Fruit fly (Drosophila melanogaster): Measurements from ENCODE around the gene RNaseX25.

DNA sequence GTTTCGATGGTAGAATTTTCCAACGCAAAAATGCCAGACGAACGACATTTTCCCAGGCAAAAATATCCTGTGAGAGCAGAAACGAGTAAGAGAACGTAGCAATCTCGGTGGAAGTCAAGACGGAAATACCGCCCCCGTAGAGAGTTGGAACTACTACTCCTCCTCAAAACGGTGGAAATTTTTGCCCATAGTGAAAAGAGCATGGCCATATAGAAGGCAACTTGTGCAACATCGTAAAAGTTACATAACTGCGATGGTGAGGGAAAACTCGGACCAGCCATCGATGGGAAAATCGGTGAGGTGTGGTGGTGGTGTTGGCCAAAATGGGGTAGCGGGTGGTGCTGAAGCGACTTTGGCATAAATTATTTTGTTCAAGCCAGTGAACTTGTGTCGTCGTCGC is 29.5 kb downstream of the RNaseX25 start:
- TF ChIP-seq ftz-f1 (GFP tag; optimal IDR thresholded peaks at IDR 0.05) (no peak), CG2889 (GFP tag; IDR thresholded peaks at IDR 0.05) (no peak), CG10147 (GFP tag; optimal IDR thresholded peaks at IDR 0.05) (no peak), Spps (tag; optimal IDR thresholded peaks at IDR 0.05) (no peak), Pdp1 (GFP tag; optimal IDR thresholded peaks at IDR 0.05) (peak in 1 of 2 experiments; percentile 71), btn (GFP tag; optimal IDR thresholded peaks at IDR 0.05) (no peak), pfk (GFP tag; optimal IDR thresholded peaks at IDR 0.05) (no peak), Ada2b (GFP tag; IDR thresholded peaks at IDR 0.05) (no peak), fd96Cb (tag; optimal IDR thresholded peaks at IDR 0.05) (no peak), Dref (GFP tag; IDR thresholded peaks at IDR 0.05) (no peak), hb (GFP tag; IDR thresholded peaks at IDR 0.05; ENCODE audit: partially characterized antibody) (no peak), seq (GFP tag; IDR thresholded peaks at IDR 0.05) (no peak), CG12299 (tag; optimal IDR thresholded peaks at IDR 0.05) (no peak)

Data from whole organism, embryonic.